Fruit fly (Drosophila melanogaster) whole organism, prepupa: ENCODE data around the gene elB.

Source experiments
- CG10669 ChIP-seq: fragments of 200-800 bp; sonication (Bioruptor generic); optimal IDR thresholded peaks from 3 replicates; lab custom pipeline; 2018; ENCODE audit warnings: missing biosample characterization, mild to moderate bottlenecking, missing genetic modification characterization, moderate library complexity
- CG11762 ChIP-seq: fragments of 200-800 bp; sonication (Bioruptor generic); optimal IDR thresholded peaks from 3 replicates; lab custom pipeline; 2016; ENCODE audit warnings: missing biosample characterization, missing genetic modification characterization; ENCODE audit not compliant: insufficient read depth
- CG15336 ChIP-seq: fragments of 200-800 bp; sonication (Bioruptor generic); IDR thresholded peaks from 2 replicates; pipeline ENCODE4 v1.3.6; 2022; ENCODE audit warnings: missing biosample characterization, missing genetic modification characterization
- CG16779 ChIP-seq: fragments of 200-800 bp; sonication (Bioruptor generic); optimal IDR thresholded peaks from 3 replicates; lab custom pipeline; 2017; ENCODE audit warnings: missing biosample characterization, mild to moderate bottlenecking, missing genetic modification characterization
- CG31627 ChIP-seq: fragments of 200-800 bp; sonication (Bioruptor generic); optimal IDR thresholded peaks from 3 replicates; lab custom pipeline; 2016; ENCODE audit warnings: missing biosample characterization, missing genetic modification characterization
- CG32006 ChIP-seq: fragments of 200-800 bp; sonication (Bioruptor generic); optimal IDR thresholded peaks from 3 replicates; lab custom pipeline; 2017; ENCODE audit warnings: missing biosample characterization, mild to moderate bottlenecking, missing genetic modification characterization
- CG34406 ChIP-seq: fragments of 200-800 bp; sonication (Bioruptor generic); optimal IDR thresholded peaks from 3 replicates; lab custom pipeline; 2016; ENCODE audit warnings: missing biosample characterization, missing genetic modification characterization
- CG3919 ChIP-seq: fragments of 200-800 bp; sonication (Bioruptor generic); optimal IDR thresholded peaks from 3 replicates; lab custom pipeline; 2016; ENCODE audit warnings: missing biosample characterization, missing genetic modification characterization
- CG4318 ChIP-seq: fragments of 200-800 bp; sonication (Bioruptor generic); optimal IDR thresholded peaks from 3 replicates; lab custom pipeline; 2017; ENCODE audit warnings: missing biosample characterization, mild to moderate bottlenecking, missing genetic modification characterization
- CG6276 ChIP-seq: fragments of 200-800 bp; sonication (Bioruptor generic); optimal IDR thresholded peaks from 2 replicates; lab custom pipeline; 2017; ENCODE audit warnings: missing biosample characterization, mild to moderate bottlenecking, missing genetic modification characterization
- CG6792 ChIP-seq: fragments of 200-800 bp; sonication (Bioruptor generic); optimal IDR thresholded peaks from 3 replicates; lab custom pipeline; 2016; ENCODE audit warnings: missing biosample characterization, missing genetic modification characterization
- CG6808 ChIP-seq: fragments of 200-800 bp; sonication (Bioruptor generic); optimal IDR thresholded peaks from 3 replicates; lab custom pipeline; 2017; ENCODE audit warnings: missing biosample characterization, missing genetic modification characterization, mild to moderate bottlenecking, moderate library complexity, missing genetic modification reagents
- CG6854 ChIP-seq: fragments of 200-800 bp; sonication (Bioruptor generic); optimal IDR thresholded peaks from 2 replicates; lab custom pipeline; 2017; ENCODE audit warnings: missing biosample characterization, mild to moderate bottlenecking, missing genetic modification characterization
- CG7368 ChIP-seq: fragments of 200-800 bp; sonication (Bioruptor generic); optimal IDR thresholded peaks from 3 replicates; lab custom pipeline; 2016; ENCODE audit warnings: missing biosample characterization, missing genetic modification characterization
- CG8119 ChIP-seq: fragments of 200-800 bp; sonication (Bioruptor generic); IDR thresholded peaks from 3 replicates; pipeline ENCODE4 v1.3.6; 2022; ENCODE audit warnings: missing biosample characterization, missing genetic modification characterization
- CG8319 ChIP-seq: fragments of 200-800 bp; sonication (Bioruptor generic); optimal IDR thresholded peaks from 3 replicates; lab custom pipeline; 2016; ENCODE audit warnings: missing biosample characterization, missing genetic modification characterization
- CG8632 ChIP-seq: fragments of 200-800 bp; sonication (Bioruptor generic); optimal IDR thresholded peaks from 3 replicates; lab custom pipeline; 2016; ENCODE audit warnings: missing biosample characterization, missing genetic modification characterization
- Eip75B ChIP-seq: fragments of 200-800 bp; sonication (Bioruptor generic); optimal IDR thresholded peaks from 3 replicates; lab custom pipeline; 2016; ENCODE audit warnings: missing biosample characterization, missing genetic modification characterization
- Eip78C ChIP-seq: fragments of 200-800 bp; sonication (Bioruptor generic); peaks from one replicate; lab custom pipeline; 2016; ENCODE audit warnings: missing biosample characterization, missing genetic modification characterization
- Eip93F ChIP-seq: fragments of 200-800 bp; sonication (Bioruptor generic); optimal IDR thresholded peaks from 2 replicates; lab custom pipeline; 2016; ENCODE audit warnings: missing biosample characterization, mild to moderate bottlenecking, missing genetic modification characterization
- Ets21C ChIP-seq: fragments of 200-800 bp; sonication (Bioruptor generic); optimal IDR thresholded peaks from 3 replicates; lab custom pipeline; 2016; ENCODE audit warnings: missing biosample characterization, missing genetic modification characterization
- Ets96B ChIP-seq: fragments of 200-800 bp; optimal IDR thresholded peaks from 2 replicates; lab custom pipeline; 2019; ENCODE audit warnings: missing biosample characterization, mild to moderate bottlenecking, missing genetic modification characterization, moderate library complexity
- Gug ChIP-seq: fragments of 200-800 bp; sonication (Bioruptor generic); IDR thresholded peaks from 2 replicates; pipeline ENCODE4 v1.3.6; 2022; ENCODE audit warnings: missing biosample characterization, missing genetic modification characterization
- Hr38 ChIP-seq: sonication (Bioruptor generic); optimal IDR thresholded peaks from 2 replicates; lab custom pipeline; 2016; ENCODE audit warnings: missing biosample characterization, missing genetic modification characterization
- Hr39 ChIP-seq: fragments of 200-800 bp; sonication (Bioruptor generic); optimal IDR thresholded peaks from 2 replicates; lab custom pipeline; 2016; ENCODE audit warnings: missing biosample characterization, missing genetic modification characterization
- Hr4 ChIP-seq: fragments of 200-800 bp; sonication (Bioruptor generic); optimal IDR thresholded peaks from 3 replicates; lab custom pipeline; 2016; ENCODE audit warnings: missing biosample characterization, missing genetic modification characterization
- Lpt ChIP-seq: fragments of 200-800 bp; sonication (Bioruptor generic); optimal IDR thresholded peaks from 3 replicates; lab custom pipeline; 2016; ENCODE audit warnings: missing biosample characterization, missing genetic modification characterization
- Met ChIP-seq: fragments of 200-800 bp; sonication (Bioruptor generic); optimal IDR thresholded peaks from 3 replicates; lab custom pipeline; 2016; ENCODE audit warnings: missing biosample characterization, missing genetic modification characterization
- OdsH ChIP-seq: fragments of 200-800 bp; sonication (Bioruptor generic); optimal IDR thresholded peaks from 3 replicates; lab custom pipeline; 2016; ENCODE audit warnings: missing biosample characterization, missing genetic modification characterization
- Smox ChIP-seq: fragments of 200-800 bp; sonication (Bioruptor generic); optimal IDR thresholded peaks from 3 replicates; lab custom pipeline; 2016; ENCODE audit warnings: missing biosample characterization, missing genetic modification characterization
- Sox102F ChIP-seq: fragments of 200-800 bp; sonication (Bioruptor generic); optimal IDR thresholded peaks from 2 replicates; lab custom pipeline; 2016; ENCODE audit warnings: missing biosample characterization, mild to moderate bottlenecking, missing genetic modification characterization
- Sox14 ChIP-seq: fragments of 200-800 bp; sonication (Bioruptor generic); optimal IDR thresholded peaks from 3 replicates; lab custom pipeline; 2016; ENCODE audit warnings: missing biosample characterization, missing genetic modification characterization
- Sox15 ChIP-seq: fragments of 200-800 bp; sonication (Bioruptor generic); optimal IDR thresholded peaks from 3 replicates; lab custom pipeline; 2016; ENCODE audit warnings: missing biosample characterization, missing genetic modification characterization
- achi ChIP-seq: fragments of 200-800 bp; sonication (Bioruptor generic); optimal IDR thresholded peaks from 3 replicates; lab custom pipeline; 2016; ENCODE audit warnings: missing biosample characterization, missing genetic modification characterization
- acj6 ChIP-seq: fragments of 200-800 bp; sonication (Bioruptor generic); optimal IDR thresholded peaks from 3 replicates; lab custom pipeline; 2016; ENCODE audit warnings: missing biosample characterization, missing genetic modification characterization
- dac ChIP-seq: fragments of 200-800 bp; sonication (Bioruptor generic); optimal IDR thresholded peaks from 2 replicates; lab custom pipeline; 2017; ENCODE audit warnings: missing biosample characterization, mild to moderate bottlenecking, missing genetic modification characterization
- fd85E ChIP-seq: fragments of 200-800 bp; sonication (Bioruptor generic); optimal IDR thresholded peaks from 3 replicates; lab custom pipeline; 2016; ENCODE audit warnings: missing biosample characterization, missing genetic modification characterization
- fkh ChIP-seq: fragments of 200-800 bp; sonication (Bioruptor generic); optimal IDR thresholded peaks from 3 replicates; lab custom pipeline; 2017; ENCODE audit warnings: missing biosample characterization, mild to moderate bottlenecking, missing genetic modification characterization, moderate library complexity
- lz ChIP-seq: fragments of 200-800 bp; sonication (Bioruptor generic); optimal IDR thresholded peaks from 3 replicates; lab custom pipeline; 2016; ENCODE audit warnings: missing biosample characterization, missing genetic modification characterization
- net ChIP-seq: fragments of 200-800 bp; sonication (Bioruptor generic); optimal IDR thresholded peaks from 3 replicates; lab custom pipeline; 2016; ENCODE audit warnings: missing biosample characterization, missing genetic modification characterization
- pdm3 ChIP-seq: fragments of 200-800 bp; sonication (Bioruptor generic); optimal IDR thresholded peaks from 3 replicates; lab custom pipeline; 2016; ENCODE audit warnings: missing biosample characterization, missing genetic modification characterization
- salr ChIP-seq, 2 experiments: fragments of 200-800 bp; sonication (Bioruptor generic); optimal IDR thresholded peaks; 3 replicates each; lab custom pipeline; 2016 to 2018; ENCODE audit warnings: missing biosample characterization in 2 of 2, missing genetic modification characterization in 2 of 2, mild to moderate bottlenecking in 1 of 2
- spab ChIP-seq: fragments of 200-800 bp; sonication (Bioruptor generic); optimal IDR thresholded peaks from 2 replicates; lab custom pipeline; 2017; ENCODE audit warnings: missing biosample characterization, mild to moderate bottlenecking, missing genetic modification characterization, missing genetic modification reagents
- ss ChIP-seq, 2 experiments: fragments of 200-800 bp; sonication (Bioruptor generic); optimal IDR thresholded peaks; 2 replicates in 1 of 2; 3 replicates in 1 of 2; lab custom pipeline; 2017 to 2018; ENCODE audit warnings: mild to moderate bottlenecking in 2 of 2, missing biosample characterization in 2 of 2, missing genetic modification characterization in 2 of 2, moderate library complexity in 1 of 2
- topi ChIP-seq: fragments of 200-800 bp; sonication (Bioruptor generic); optimal IDR thresholded peaks from 3 replicates; lab custom pipeline; 2016; ENCODE audit warnings: missing biosample characterization, missing genetic modification characterization
- vri ChIP-seq: fragments of 200-800 bp; sonication (Bioruptor generic); optimal IDR thresholded peaks from 3 replicates; lab custom pipeline; 2016; ENCODE audit warnings: missing biosample characterization, mild to moderate bottlenecking, missing genetic modification characterization

elB gene

DNA sequence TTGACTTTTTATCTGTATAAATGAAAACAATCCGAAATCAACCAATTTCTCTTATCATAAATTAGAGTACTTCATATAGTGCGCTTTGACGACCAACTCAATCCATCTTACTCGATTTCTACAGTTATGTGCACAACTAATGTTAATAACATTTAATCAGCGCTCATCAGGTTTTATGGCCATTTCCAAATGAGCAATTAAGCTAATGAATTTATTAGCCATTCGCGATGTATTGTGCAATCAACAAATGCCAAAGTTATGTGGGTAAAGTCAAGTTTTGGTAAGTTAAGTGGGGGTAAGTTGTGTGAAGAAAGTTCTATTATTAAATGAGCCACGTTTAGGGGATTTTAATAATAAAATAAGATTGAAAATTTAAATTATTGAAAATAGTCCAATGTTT is 15.8 kb downstream of the elB start:
- no peak for TF ChIP-seq CG6854
- no peak for TF ChIP-seq CG15336 (GFP tag; lab: Robert Waterston, UW)
- TF ChIP-seq Eip93F, result no peak
- TF ChIP-seq spab, result no peak
- TF ChIP-seq lz, result no peak
- TF ChIP-seq CG34406 (GFP tag; lab: Kevin White, UChicago), result no peak
- TF ChIP-seq CG8632 (GFP tag; lab: Kevin White, UChicago), result no peak
- no peak for TF ChIP-seq Sox102F (GFP tag; lab: Kevin White, UChicago)

DNA sequence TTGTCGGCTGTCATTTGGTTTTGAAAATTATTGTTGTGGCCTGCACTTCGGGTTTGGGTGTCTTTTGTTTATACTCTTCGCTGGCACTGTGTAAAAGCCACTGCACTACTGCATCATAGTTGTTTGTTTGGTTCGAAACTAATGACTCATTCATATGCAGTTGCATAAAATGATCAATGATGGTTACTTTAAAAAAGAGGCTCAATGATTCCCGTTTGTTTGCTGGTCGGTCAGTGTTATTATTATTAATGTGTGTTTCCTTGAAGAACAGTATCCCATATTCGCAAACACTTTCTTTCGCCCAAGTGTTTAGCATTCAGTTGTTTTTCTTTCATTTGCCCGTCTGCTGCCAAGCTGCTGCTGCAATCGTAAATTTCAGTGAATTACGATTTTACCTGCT is 20.9 kb downstream of the elB start:
- TF ChIP-seq CG8632 (GFP tag; lab: Kevin White, UChicago), result no peak
- TF ChIP-seq Gug (GFP tag; lab: Robert Waterston, UW), result 0 out of 2 replicates have a peak, but pooled peaks have one; percentile 16
- no peak for TF ChIP-seq Lpt (GFP tag; lab: Kevin White, UChicago)
- TF ChIP-seq Hr39 (GFP tag; lab: Kevin White, UChicago), result peak; percentile 1
- no peak for TF ChIP-seq ss (GFP tag; optimal IDR thresholded peaks at IDR 0.05; lab: Kevin White, UChicago)
- peak; percentile 22 for TF ChIP-seq Hr4
- TF ChIP-seq CG32006 (GFP tag; lab: Kevin White, UChicago), result peak; percentile 59
- TF ChIP-seq Hr38, result no peak
- peak; percentile 34; the same call in 1 of the 2 replicates for TF ChIP-seq CG15336 (GFP tag; lab: Robert Waterston, UW)
- TF ChIP-seq lz, result no peak
- peak; percentile 54; the same call in 2 of the 3 replicates for TF ChIP-seq CG8119
- peak; percentile 64 for TF ChIP-seq Eip78C (GFP tag; lab: Kevin White, UChicago)
- peak; percentile 7 for TF ChIP-seq CG4318 (GFP tag; lab: Kevin White, UChicago)
- TF ChIP-seq achi (GFP tag; lab: Kevin White, UChicago), result peak; percentile 12
- peak; percentile 21 for TF ChIP-seq Sox102F (GFP tag; lab: Kevin White, UChicago)
- peak; percentile 5 for TF ChIP-seq OdsH (GFP tag; lab: Kevin White, UChicago)
- TF ChIP-seq CG31627 (GFP tag; lab: Kevin White, UChicago), result peak; percentile 4
- no peak for TF ChIP-seq salr (GFP tag; optimal IDR thresholded peaks at IDR 0.05; lab: Kevin White, UChicago)
- TF ChIP-seq Sox14 (GFP tag; lab: Kevin White, UChicago), result no peak
- TF ChIP-seq pdm3 (GFP tag; lab: Kevin White, UChicago), result peak; percentile 31

DNA sequence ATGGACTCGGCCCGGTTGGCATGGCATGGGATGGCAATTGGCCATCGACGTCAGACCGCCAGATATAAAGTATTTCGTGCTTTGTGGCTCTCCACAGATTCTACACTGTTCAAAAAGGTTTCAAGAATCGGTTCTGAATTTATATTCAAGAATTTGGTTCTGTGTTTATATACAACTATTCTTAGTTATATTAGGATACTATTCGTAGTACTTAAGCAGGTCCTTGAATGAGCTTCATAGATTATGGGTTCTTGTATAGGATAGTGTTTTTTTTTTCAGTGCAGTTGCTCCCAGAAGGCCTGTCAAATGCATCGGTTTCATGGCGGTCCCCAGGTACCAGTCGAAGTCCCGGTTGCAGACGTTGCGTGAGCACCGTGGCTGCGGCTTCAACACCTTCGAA is 22.8 kb downstream of the elB start:
- TF ChIP-seq Hr38 (no peak), Eip75B (GFP tag; lab: Kevin White, UChicago) (peak; percentile 96), salr (GFP tag; optimal IDR thresholded peaks at IDR 0.05; lab: Kevin White, UChicago) (peak; percentile 78 to 89), Lpt (GFP tag; lab: Kevin White, UChicago) (peak; percentile 73), CG6808 (GFP tag; lab: Kevin White, UChicago) (peak; percentile 93), spab (peak; percentile 92), Met (GFP tag; lab: Kevin White, UChicago) (peak; percentile 96), CG16779 (tag; lab: Kevin White, UChicago) (peak; percentile 69), CG6276 (GFP tag; lab: Kevin White, UChicago) (peak; percentile 77), CG11762 (peak; percentile 91), Ets21C (GFP tag; lab: Kevin White, UChicago) (peak; percentile 90), CG3919 (GFP tag; lab: Kevin White, UChicago) (peak; percentile 95), acj6 (GFP tag; lab: Kevin White, UChicago) (peak; percentile 93), CG8119 (peak; percentile 84), topi (GFP tag; lab: Kevin White, UChicago) (peak; percentile 95), Sox14 (GFP tag; lab: Kevin White, UChicago) (peak; percentile 94), ss (GFP tag; optimal IDR thresholded peaks at IDR 0.05; lab: Kevin White, UChicago) (peak; percentile 86 to 94), CG8319 (GFP tag; lab: Kevin White, UChicago) (peak; percentile 83), Smox (peak; percentile 94), fd85E (peak; percentile 67), lz (peak; percentile 94), CG31627 (GFP tag; lab: Kevin White, UChicago) (peak; percentile 94), CG8632 (GFP tag; lab: Kevin White, UChicago) (peak; percentile 87), Sox15 (GFP tag; lab: Kevin White, UChicago) (peak; percentile 82), Eip78C (GFP tag; lab: Kevin White, UChicago) (peak; percentile 98), CG10669 (GFP tag; lab: Kevin White, UChicago) (peak; percentile 90), net (peak; percentile 90), Ets96B (tag; lab: Kevin White, UChicago) (peak; percentile 77), dac (GFP tag; lab: Kevin White, UChicago) (peak; percentile 44), CG7368 (GFP tag; lab: Kevin White, UChicago) (peak; percentile 85), CG6792 (GFP tag; lab: Kevin White, UChicago) (peak; percentile 94), vri (GFP tag; lab: Kevin White, UChicago) (peak; percentile 94), Sox102F (GFP tag; lab: Kevin White, UChicago) (peak; percentile 88), CG32006 (GFP tag; lab: Kevin White, UChicago) (peak; percentile 81), Hr4 (peak; percentile 79), fkh (no peak)
